Worm (Caenorhabditis elegans): ENCODE results near the gene vps-39.
A peak's percentile ranks its signal among the peaks of the same experiment; 100 is the strongest.

Gene vps-39

ce11 chrV:13986823-13987222, 51.4 kb downstream of the vps-39 start:
- peak; percentile 7; the same call in 1 of the 2 replicates for TF ChIP-seq lin-1 (GFP tag; IDR thresholded peaks at IDR 0.05)
- TF ChIP-seq hlh-11 (tag; optimal IDR thresholded peaks at IDR 0.05) = peak; percentile 57
- no peak for TF ChIP-seq lsy-2 (tag; optimal IDR thresholded peaks at IDR 0.05)
- no peak for TF ChIP-seq F10B5.3 (tag; optimal IDR thresholded peaks at IDR 0.05)
- TF ChIP-seq hmg-1.1 (GFP tag; IDR thresholded peaks at IDR 0.05) = 0 out of 2 replicates have a peak, but pooled peaks have one; percentile 28
- 0 out of 2 replicates have a peak, but pooled peaks have one; percentile 9 for TF ChIP-seq arid-1 (GFP tag; conservative IDR thresholded peaks at IDR 0.05)
- peak; percentile 65 for TF ChIP-seq php-3 (GFP tag; IDR thresholded peaks at IDR 0.05)
- 0 out of 2 replicates have a peak, but pooled peaks have one; percentile 63 for TF ChIP-seq zfp-3 (GFP tag; conservative IDR thresholded peaks at IDR 0.05)
- TF ChIP-seq mxl-2 (GFP tag; conservative IDR thresholded peaks at IDR 0.05) = no peak
- no peak for TF ChIP-seq ZK546.5 (tag; optimal IDR thresholded peaks at IDR 0.05)
- TF ChIP-seq nhr-48 (tag; optimal IDR thresholded peaks at IDR 0.05) = peak; percentile 26
- no peak for TF ChIP-seq ces-1 (GFP tag; optimal IDR thresholded peaks at IDR 0.05)
- no peak for TF ChIP-seq nhr-41 (GFP tag; IDR thresholded peaks at IDR 0.05)
- TF ChIP-seq hif-1 (tag; optimal IDR thresholded peaks at IDR 0.05) = peak in 1 of 2 experiments; percentile 56
- TF ChIP-seq dve-1 (tag; optimal IDR thresholded peaks at IDR 0.05; ENCODE audit: insufficient read depth) = peak; percentile 84
- no peak for TF ChIP-seq ctbp-1 (GFP tag; IDR thresholded peaks at IDR 0.05)
- no peak for TF ChIP-seq dmd-9 (GFP tag; IDR thresholded peaks at IDR 0.05)
- TF ChIP-seq hlh-30 (tag; optimal IDR thresholded peaks at IDR 0.05; ENCODE audit: insufficient read depth) = peak; percentile 2
- TF ChIP-seq nhr-77 (tag; optimal IDR thresholded peaks at IDR 0.05) = peak; percentile 43
- TF ChIP-seq daf-12 (tag; optimal IDR thresholded peaks at IDR 0.05) = no peak
- peak; percentile 95 for TF ChIP-seq pqm-1 (tag; optimal IDR thresholded peaks at IDR 0.05)
- no peak for TF ChIP-seq ama-1 (optimal IDR thresholded peaks at IDR 0.05)
- peak; percentile 50; the same call in 1 of the 2 replicates for TF ChIP-seq pha-4 (GFP tag; IDR thresholded peaks at IDR 0.05)
- no peak for TF ChIP-seq pha-4 (tag; optimal IDR thresholded peaks at IDR 0.05)
- no peak for TF ChIP-seq tra-1 (GFP tag; IDR thresholded peaks at IDR 0.05)
- peak; percentile 46 for TF ChIP-seq T20F7.1 (GFP tag; optimal IDR thresholded peaks at IDR 0.05)
- TF ChIP-seq nhr-102 (tag; optimal IDR thresholded peaks at IDR 0.05) = peak; percentile 38
- no peak for TF ChIP-seq daf-16 (GFP tag; optimal IDR thresholded peaks at IDR 0.05)
- TF ChIP-seq daf-16 (tag; optimal IDR thresholded peaks at IDR 0.05) = peak; percentile 58
- TF ChIP-seq sdz-12 (GFP tag; optimal IDR thresholded peaks at IDR 0.05) = no peak
- no peak for TF ChIP-seq nhr-25 (tag; optimal IDR thresholded peaks at IDR 0.05; ENCODE audit: borderline replicate concordance, insufficient read depth)
- peak; percentile 88 for TF ChIP-seq nhr-28 (tag; optimal IDR thresholded peaks at IDR 0.05)
- peak; percentile 47; the same call in 1 of the 2 replicates for TF ChIP-seq dmd-6 (GFP tag; IDR thresholded peaks at IDR 0.05)
- TF ChIP-seq lim-7 (GFP tag; IDR thresholded peaks at IDR 0.05) = 0 out of 2 replicates have a peak, but pooled peaks have one; percentile 9

ce11 chrV:13984828-13985227, 53.4 kb downstream of the vps-39 start, which contains the start of gene end-1:
Gene end-1, plus strand, starts transcription at chrV:13985128.
- no peak for TF ChIP-seq php-3 (GFP tag; IDR thresholded peaks at IDR 0.05)
- TF ChIP-seq zag-1 (tag; optimal IDR thresholded peaks at IDR 0.05) = no peak
- no peak for TF ChIP-seq unc-39 (tag; optimal IDR thresholded peaks at IDR 0.05)
- no peak for TF ChIP-seq nhr-41 (GFP tag; IDR thresholded peaks at IDR 0.05)
- TF ChIP-seq fos-1 (tag; optimal IDR thresholded peaks at IDR 0.05) = no peak
- TF ChIP-seq nhr-102 (tag; optimal IDR thresholded peaks at IDR 0.05) = no peak

Measured in whole organism, L4 larva.